Fruit fly (Drosophila melanogaster) whole organism, wandering third instar larva: Measurements from ENCODE around the gene Rack1.

Experiments
- CG32264 ChIP-seq: fragments of 200-800 bp; sonication (Bioruptor generic); optimal IDR thresholded peaks from 2 replicates; lab custom pipeline; 2016; ENCODE audit warnings: missing biosample characterization, missing genetic modification characterization
- Jra ChIP-seq: sonication (Bioruptor generic); optimal IDR thresholded peaks from 2 replicates; lab custom pipeline; 2016; ENCODE audit warnings: missing biosample characterization, missing genetic modification characterization
- N ChIP-seq: fragments of >200 bp; optimal IDR thresholded peaks from 2 replicates; lab custom pipeline; 2018; ENCODE audit warnings: missing biosample characterization, missing external identifiers, missing genetic modification characterization
- tai ChIP-seq: sonication (Bioruptor generic); optimal IDR thresholded peaks from 2 replicates; lab custom pipeline; 2016; ENCODE audit warnings: missing biosample characterization, missing genetic modification characterization

dm6 chr2L:7794689-7795475, 32.2 kb downstream of the Rack1 start:
- TF ChIP-seq N (GFP tag; lab: Kevin White, UChicago) (no peak), CG32264 (GFP tag; lab: Kevin White, UChicago) (no peak), Jra (GFP tag; lab: Kevin White, UChicago) (no peak), tai (GFP tag; lab: Kevin White, UChicago) (no peak)
